Fruit fly (Drosophila melanogaster) ovary, adult (tissue): Measurements from ENCODE around the gene CG17819.

Source experiments
- CG17801 ChIP-seq: fragments of 200-800 bp; optimal IDR thresholded peaks from 2 replicates; lab custom pipeline; 2019; ENCODE audit warnings: missing biosample characterization, mild to moderate bottlenecking, missing genetic modification characterization, moderate library complexity; ENCODE audit not compliant: partially characterized antibody

Gene CG17819

DNA sequence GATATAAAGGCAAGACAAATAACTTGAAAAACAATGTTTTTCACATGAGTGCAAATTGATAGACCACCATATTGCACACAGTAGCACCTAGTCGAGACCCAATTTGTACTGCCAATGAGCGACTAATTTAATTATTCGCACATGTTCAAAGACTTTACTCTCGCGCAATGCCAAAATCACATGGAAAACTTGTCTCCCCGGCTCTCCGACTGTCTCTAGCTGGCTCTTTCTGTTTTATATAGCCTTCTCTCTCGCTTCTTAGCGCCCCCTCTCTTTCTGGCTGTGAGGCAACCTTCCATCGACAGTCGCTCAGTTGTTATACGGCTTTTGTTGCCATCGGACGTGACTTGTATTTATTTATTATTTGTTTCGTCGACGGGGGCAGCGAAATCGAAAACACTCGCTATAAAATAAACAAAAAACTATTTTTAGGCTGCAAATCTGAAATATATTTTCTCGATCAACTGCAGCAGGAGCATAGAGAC lies 10.3 kb downstream of the CG17819 start, which contains the start of gene CG6656:
Gene CG6656, plus strand, starts transcription at position 312 of the 485 bp plus-strand sequence.
- peak; percentile 53 for TF ChIP-seq CG17801 (GFP tag; lab: Kevin White, UChicago)

DNA sequence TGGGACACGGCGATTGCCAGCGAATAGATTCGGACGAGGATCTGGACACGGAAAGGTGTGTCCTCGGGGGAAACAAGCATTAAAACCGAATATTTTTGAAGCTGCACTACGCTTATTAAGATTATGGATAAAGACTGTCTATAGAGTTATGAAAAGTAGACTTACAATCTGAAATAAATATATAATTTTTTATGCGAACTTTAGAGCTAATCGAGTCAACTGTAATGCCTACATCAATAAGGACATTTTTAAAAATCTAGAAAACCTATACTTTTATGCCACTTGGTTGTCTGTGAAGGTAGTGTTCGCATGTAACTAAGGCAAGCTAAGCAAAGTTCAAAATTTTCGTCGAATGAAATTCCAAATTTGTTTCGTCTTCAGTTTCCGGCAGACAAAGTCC lies 11.9 kb downstream of the CG17819 start, which contains the start of gene CG31178:
Gene CG31178, plus strand, starts transcription at position 301 of the 400 bp plus-strand sequence.
- TF ChIP-seq CG17801 (GFP tag; lab: Kevin White, UChicago): no peak

DNA sequence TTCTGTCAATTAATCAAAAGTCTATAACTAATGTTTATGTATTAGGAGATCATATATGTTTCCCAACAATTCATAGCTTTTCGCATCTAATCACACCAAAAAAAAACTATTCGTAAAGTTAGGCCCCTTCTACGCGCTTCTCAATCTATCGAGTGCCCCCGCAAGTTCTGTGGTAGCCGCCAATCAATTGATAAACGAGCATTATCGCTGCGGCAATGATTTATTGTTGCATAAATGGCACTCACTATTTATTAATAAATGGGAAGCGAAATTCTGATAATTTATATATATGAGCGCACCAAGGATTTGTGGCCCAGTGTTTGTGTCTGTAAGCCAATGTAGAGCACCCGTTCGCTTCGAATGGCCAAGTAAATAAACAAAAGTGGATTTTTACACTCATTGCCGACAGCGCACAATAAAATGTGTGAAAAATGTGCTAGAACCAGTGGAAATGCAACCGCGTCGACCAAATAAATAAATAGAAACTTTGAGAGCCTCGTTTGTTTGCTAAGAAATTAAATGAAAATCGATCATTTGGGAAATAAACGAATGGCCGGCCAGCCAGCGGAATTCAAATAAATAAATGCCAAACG lies 13.9 kb downstream of the CG17819 start:
- TF ChIP-seq CG17801 (GFP tag; lab: Kevin White, UChicago): no peak

DNA sequence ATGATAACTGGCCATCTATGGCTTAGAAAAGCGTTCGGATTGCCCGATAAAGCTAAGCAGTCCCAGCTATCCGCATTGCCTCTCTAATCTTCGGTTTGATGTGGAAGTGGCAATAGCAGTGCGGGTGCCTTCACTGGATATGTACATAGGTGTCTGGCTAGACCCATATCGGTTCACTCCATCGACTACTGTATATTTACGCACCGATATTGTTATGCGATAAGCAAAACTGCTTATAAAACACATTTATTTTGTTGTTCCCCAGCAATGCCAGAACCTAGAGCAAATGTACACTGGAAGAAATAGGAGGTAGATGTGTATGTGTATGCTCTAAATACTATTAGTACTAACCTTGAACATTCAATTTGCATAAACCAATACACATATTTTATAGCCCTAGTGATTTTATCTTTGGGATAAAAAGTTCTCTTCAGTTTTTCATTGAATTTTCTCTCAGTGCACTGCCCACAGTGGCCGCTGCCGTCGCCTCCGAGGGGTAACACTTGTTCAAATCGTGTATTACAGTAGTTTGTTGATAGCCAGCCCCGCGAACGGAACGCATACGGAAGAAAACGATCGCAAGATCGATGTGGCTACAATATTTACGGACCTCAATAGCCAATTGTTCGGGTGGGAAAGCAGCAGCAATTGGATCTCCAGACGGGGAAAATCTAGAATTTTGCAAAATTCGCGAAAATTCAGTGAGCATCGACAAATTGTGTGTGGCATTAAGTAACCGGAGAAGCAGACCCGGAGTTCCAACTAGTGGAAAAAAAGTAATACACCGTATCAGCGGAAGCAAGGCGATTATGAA lies 15.0 kb downstream of the CG17819 start, which contains the start of gene CG31431:
Gene CG31431, plus strand, starts transcription at position 524 of the 814 bp plus-strand sequence.
- TF ChIP-seq CG17801 (GFP tag; lab: Kevin White, UChicago): peak; percentile 97

DNA sequence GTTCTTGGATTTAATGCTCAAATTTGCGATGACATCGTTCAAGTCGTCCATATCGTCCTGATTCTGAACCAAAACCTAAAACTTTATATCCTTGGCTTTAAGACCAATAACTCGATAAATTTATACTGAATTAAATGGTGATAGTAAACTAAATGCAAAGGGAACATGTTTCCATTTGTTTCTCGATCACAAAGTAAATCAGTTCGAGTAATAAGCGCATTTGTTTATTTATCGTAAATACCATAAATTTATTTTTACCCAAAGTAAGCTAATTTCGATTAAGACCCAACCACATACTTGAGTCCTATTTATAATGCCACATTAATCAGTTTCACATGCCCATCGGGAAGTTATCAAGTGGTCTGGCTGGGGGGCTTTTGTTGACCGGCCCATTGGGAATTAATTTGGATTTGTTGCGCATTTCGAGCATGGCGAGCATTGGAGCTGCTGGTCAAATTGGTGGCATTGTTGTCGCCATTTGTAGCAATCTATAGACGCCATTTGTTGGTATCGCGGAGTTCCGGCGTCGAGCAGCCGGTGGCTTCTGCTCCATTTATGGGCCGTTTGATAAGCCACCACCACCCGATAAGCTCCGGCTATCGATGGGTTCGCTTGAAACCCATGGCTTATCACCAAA lies 15.8 kb downstream of the CG17819 start, which contains the start of gene CG31174:
Gene CG31174, minus strand, starts transcription at position 51 of the 637 bp plus-strand sequence.
- no peak for TF ChIP-seq CG17801 (GFP tag; lab: Kevin White, UChicago)

DNA sequence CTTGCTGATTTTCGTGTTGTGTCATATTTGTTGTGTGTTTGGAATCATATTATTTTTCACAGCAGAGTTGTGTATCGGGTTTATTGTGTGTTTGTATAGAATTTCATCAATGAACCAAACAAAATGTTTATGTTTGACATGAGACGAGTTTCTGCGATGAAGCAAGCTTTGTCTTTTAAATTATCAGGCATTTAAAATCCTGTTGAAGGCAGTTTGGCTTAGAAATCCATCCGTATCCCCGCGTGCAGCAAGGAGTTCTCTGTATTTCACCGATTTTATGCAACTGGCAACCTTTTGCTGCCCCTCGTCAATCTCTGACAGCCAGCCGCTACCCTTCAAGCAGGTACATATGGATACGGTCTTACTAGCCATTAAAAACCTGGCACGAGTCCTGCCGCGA lies 17.5 kb downstream of the CG17819 start, which contains the start of the genes CG6569 and Cby:
Gene CG6569, minus strand, starts transcription at position 101 of the 400 bp plus-strand sequence.
Gene Cby, plus strand, starts transcription at position 185 of the 400 bp plus-strand sequence.
- no peak for TF ChIP-seq CG17801 (GFP tag; lab: Kevin White, UChicago)

DNA sequence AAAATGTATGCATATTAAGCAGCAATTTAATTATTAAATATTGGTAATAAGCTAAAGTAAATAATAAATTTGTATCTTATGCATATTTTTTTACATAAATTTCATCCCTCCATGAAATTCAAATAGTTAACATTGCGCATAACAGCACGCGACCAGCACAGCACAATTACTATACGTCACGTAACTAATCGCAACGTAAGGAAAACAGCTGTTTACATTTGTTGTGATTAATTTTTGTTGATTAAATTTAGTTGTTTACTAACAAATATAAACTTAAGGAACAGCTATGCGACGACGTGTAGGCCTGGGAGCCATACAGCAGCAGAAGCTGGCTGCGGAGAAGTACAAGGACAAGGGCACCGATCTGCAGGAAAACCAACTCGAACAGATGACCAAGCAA lies 20.4 kb downstream of the CG17819 start, which contains the start of gene lsn:
Gene lsn, plus strand, starts transcription at position 177 of the 400 bp plus-strand sequence.
- TF ChIP-seq CG17801 (GFP tag; lab: Kevin White, UChicago): no peak

DNA sequence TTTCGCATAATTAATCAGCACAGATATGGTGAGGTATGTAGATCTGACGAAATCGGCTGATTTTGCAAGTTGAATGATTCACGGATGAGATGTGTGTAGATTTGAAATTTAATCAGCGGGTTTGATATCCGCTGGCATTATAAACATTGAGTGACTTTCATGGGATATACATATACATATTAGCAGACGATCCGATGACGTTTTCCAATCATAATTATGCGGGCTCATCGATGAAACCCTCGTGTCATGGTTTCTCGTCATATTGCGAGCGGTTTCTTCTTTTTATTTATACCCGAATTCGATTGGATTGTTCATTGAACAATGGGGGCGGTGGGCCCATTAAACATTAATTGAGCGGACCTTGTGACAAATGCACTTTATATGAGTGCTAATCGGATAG lies 20.9 kb downstream of the CG17819 start:
- no peak for TF ChIP-seq CG17801 (GFP tag; lab: Kevin White, UChicago)

DNA sequence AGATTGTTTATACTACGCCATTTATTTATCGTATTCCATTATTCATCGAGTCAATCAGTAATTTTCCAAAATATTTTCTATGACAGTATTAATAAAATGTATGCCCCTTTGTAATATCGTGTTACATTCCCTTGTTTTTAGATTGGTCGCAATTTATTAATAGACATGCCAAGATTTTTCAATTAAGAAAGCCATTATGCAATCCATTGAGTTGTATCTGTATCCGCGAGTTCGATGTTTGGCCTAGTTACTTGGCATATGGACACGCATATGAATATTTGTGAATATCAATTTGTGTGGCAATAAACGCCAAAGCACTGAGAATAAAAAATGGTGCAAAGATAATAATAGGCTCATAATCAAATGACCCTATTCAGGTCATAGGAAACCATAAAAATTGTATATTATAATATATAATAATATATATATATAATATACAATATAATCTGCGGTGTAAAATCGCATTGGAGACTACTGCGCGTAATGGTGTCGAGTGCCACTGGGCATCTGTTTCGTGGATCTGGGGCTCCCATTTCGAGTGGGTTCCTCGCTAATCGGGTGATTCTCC lies 21.4 kb downstream of the CG17819 start:
- no peak for TF ChIP-seq CG17801 (GFP tag; lab: Kevin White, UChicago)

DNA sequence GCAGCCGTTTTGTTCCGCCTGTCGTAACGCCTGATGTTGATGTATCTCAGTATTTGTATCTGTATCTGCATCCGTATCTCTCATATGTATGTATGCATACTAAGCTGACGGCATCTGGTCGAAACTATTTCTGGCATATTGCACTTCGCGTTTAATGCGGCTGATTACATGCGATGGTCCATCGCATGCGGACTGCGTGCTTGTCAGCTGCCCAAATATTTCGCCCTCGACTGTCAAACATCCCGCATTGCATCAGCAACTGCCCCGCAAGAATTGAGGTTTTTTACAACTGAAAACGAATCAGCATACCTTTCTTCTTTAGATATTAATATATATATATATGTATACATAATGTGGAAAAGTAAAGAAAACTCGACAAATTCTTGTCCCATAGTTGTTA lies 22.5 kb downstream of the CG17819 start:
- no peak for TF ChIP-seq CG17801 (GFP tag; lab: Kevin White, UChicago)

DNA sequence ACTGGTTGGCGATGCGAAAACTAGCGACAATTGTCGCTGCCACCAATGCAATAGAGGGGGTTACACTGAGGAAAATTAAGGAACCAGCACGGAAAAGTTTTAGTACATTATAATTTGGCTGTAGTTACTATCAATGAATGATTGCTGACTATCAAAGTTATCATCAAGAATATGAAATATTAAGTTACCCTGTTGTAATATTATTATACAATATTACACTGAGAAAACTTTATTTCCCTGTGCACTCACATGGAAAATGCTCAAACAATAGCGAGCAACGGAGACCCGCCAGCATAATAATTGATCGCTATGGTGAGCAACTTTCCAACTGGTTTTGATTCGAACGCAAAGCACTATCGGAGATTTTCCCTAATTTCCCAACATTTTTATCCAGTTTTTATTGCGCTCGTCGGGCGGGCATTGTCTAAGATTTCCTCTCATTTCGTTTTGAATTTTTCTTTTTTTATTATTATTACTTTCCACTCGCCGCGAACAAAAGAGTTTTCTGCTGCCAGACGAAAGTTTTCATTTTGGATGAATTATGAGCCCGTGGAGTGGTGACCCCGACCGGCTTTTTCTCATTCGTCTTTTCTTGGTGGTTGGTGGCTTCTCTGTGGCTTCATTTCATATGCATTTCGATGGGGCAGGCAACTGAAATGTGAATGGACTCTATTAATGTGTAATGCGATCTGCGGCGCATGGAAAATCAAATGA lies 23.1 kb downstream of the CG17819 start:
- no peak for TF ChIP-seq CG17801 (GFP tag; lab: Kevin White, UChicago)

DNA sequence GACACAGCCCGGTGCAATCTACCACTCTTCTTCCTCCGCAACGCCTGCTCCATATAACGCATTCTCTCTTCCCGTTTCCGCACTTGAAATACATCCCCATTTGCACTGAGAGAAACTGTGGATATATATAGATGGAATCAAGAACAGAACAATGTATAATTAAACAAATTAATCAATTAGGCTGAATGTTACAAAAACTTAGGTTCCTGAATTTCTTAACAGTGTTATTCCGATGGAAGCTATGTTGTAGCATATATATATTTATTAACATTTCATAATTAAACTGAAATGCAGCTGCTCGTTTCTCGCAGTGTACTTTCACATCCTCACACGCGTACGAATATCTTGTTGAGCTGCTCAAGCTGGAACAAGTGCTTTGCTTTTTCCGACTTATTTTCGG lies 25.8 kb downstream of the CG17819 start:
- TF ChIP-seq CG17801 (GFP tag; lab: Kevin White, UChicago): no peak

DNA sequence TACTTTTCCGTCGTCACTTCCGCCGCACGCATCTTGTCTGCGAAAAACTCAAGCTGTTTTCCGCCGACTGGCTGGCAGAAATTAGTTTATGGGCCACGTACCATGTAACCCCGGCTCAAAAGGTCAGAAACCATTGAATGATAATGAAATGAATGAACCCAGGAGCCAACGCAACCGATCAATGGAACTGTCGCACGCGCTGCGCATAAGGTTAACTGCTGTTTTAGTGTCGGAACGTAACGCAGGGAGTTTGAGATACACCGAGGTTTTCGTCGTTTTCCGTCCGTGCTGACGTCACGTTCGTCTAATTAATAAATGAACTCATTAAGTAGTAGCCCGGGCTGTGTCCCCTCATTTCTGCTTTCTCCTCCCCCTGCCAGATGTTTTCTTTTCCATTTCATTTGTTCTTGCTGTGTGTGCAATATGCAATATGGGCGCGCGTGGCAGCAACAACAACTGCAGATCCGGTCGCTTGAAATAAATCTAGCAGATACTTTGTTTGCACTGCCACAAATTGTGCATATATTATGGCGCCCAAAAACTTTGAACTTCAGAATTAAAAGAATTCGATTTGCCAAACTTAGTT lies 27.0 kb downstream of the CG17819 start:
- TF ChIP-seq CG17801 (GFP tag; lab: Kevin White, UChicago): no peak
